Worm (Caenorhabditis elegans) whole organism, early embryonic: Measurements from ENCODE around the gene C55A1.6.

Experiments used
- aly-1 ChIP-seq: sonication (generic microtip); optimal IDR thresholded peaks from 2 replicates; lab custom pipeline; 2016; ENCODE audit warnings: missing genetic modification characterization, missing compliant biosample characterization
- ama-1 ChIP-seq: fragments of 150-350 bp; optimal IDR thresholded peaks from 2 replicates; lab custom pipeline; 2014
- scrt-1 ChIP-seq: fragments of 200-800 bp; sonication (Bioruptor generic); IDR thresholded peaks from 2 replicates; pipeline ENCODE4 v1.3.6; 2022; ENCODE audit warnings: missing genetic modification characterization, missing compliant biosample characterization
- tra-4 ChIP-seq: sonication (generic microtip); optimal IDR thresholded peaks from 2 replicates; lab custom pipeline; 2017; ENCODE audit warnings: missing genetic modification characterization, missing compliant biosample characterization

ce11 chrV:15625561-15625960, 22.3 kb upstream of the C55A1.6 start, which contains the start of gene C55A1.11:
- TF ChIP-seq tra-4 (tag; lab: Kevin White, UChicago), result no peak
- TF ChIP-seq ama-1 (lab: Kevin White, UChicago), result no peak
- no peak for TF ChIP-seq scrt-1
- no peak for TF ChIP-seq aly-1 (tag; lab: Kevin White, UChicago)
